Fruit fly (Drosophila melanogaster) whole organism, embryonic: ENCODE data around the gene CG14630.

Experiments used
- Abd-B ChIP-seq: fragments of 200-800 bp; sonication (Bioruptor generic); optimal IDR thresholded peaks from 2 replicates; lab custom pipeline; 2018; ENCODE audit warnings: missing biosample characterization, mild to moderate bottlenecking, missing genetic modification characterization, moderate library complexity
- Atf-2 ChIP-seq: fragments of 200-800 bp; sonication (Bioruptor generic); optimal IDR thresholded peaks from 2 replicates; lab custom pipeline; 2016; ENCODE audit warnings: missing biosample characterization, missing genetic modification characterization
- Awh ChIP-seq: fragments of 200-800 bp; sonication (Bioruptor generic); IDR thresholded peaks from 2 replicates; pipeline ENCODE4, ENCODE4 v1.3.6; 2022; ENCODE audit warnings: missing biosample characterization, missing genetic modification characterization
- Bgb ChIP-seq: fragments of 200-800 bp; sonication (Bioruptor generic); IDR thresholded peaks from 2 replicates; pipeline ENCODE4 v1.3.6; 2022; ENCODE audit warnings: missing biosample characterization, missing genetic modification characterization; ENCODE audit not compliant: partially characterized antibody
- CG10431 ChIP-seq: fragments of 200-800 bp; sonication (Bioruptor generic); optimal IDR thresholded peaks from 3 replicates; lab custom pipeline; 2018; ENCODE audit warnings: missing biosample characterization, mild to moderate bottlenecking, missing genetic modification characterization
- CG11093 ChIP-seq: fragments of 200-800 bp; sonication (Bioruptor generic); IDR thresholded peaks from 3 replicates; pipeline ENCODE4 v1.3.6; 2022; ENCODE audit warnings: missing biosample characterization, missing genetic modification characterization
- CG11247 ChIP-seq: fragments of 200-800 bp; sonication (Bioruptor generic); IDR thresholded peaks from 2 replicates; pipeline ENCODE4 v1.3.6; 2022; ENCODE audit warnings: missing biosample characterization, missing genetic modification characterization
- CG11560 ChIP-seq: fragments of 200-800 bp; sonication (Bioruptor generic); IDR thresholded peaks from 3 replicates; pipeline ENCODE4 v1.3.6; 2022; ENCODE audit warnings: missing biosample characterization, missing genetic modification characterization
- CG12299 ChIP-seq: fragments of 200-800 bp; sonication (Bioruptor generic); optimal IDR thresholded peaks from 2 replicates; lab custom pipeline; 2018; ENCODE audit warnings: missing biosample characterization, mild to moderate bottlenecking, missing genetic modification characterization
- CG1233 ChIP-seq: fragments of 200-800 bp; sonication (Bioruptor generic); optimal IDR thresholded peaks from 4 replicates; lab custom pipeline; 2018; ENCODE audit warnings: missing biosample characterization, mild to moderate bottlenecking, missing genetic modification characterization
- CG12659 ChIP-seq: fragments of 200-800 bp; sonication (Bioruptor generic); optimal IDR thresholded peaks from 3 replicates; lab custom pipeline; 2017; ENCODE audit warnings: mild to moderate bottlenecking, missing biosample characterization, missing genetic modification reagents, missing genetic modification characterization
- CG12744 ChIP-seq: fragments of 200-800 bp; sonication (Bioruptor generic); optimal IDR thresholded peaks from 2 replicates; lab custom pipeline; 2016; ENCODE audit warnings: missing biosample characterization, missing genetic modification characterization
- CG15601 ChIP-seq: fragments of 200-800 bp; sonication (Bioruptor generic); optimal IDR thresholded peaks from 3 replicates; lab custom pipeline; 2019; ENCODE audit warnings: missing biosample characterization, mild to moderate bottlenecking, missing genetic modification characterization, moderate library complexity
- CG17186 ChIP-seq: fragments of 200-800 bp; sonication (Bioruptor generic); optimal IDR thresholded peaks from 3 replicates; lab custom pipeline; 2017; ENCODE audit warnings: missing biosample characterization, missing genetic modification reagents, missing genetic modification characterization
- CG18764 ChIP-seq: fragments of 200-800 bp; sonication (Bioruptor generic); optimal IDR thresholded peaks from 3 replicates; lab custom pipeline; 2016; ENCODE audit warnings: missing biosample characterization, missing genetic modification characterization
- CG2678 ChIP-seq: fragments of 200-800 bp; sonication (Bioruptor generic); optimal IDR thresholded peaks from 3 replicates; lab custom pipeline; 2019; ENCODE audit warnings: missing biosample characterization, mild to moderate bottlenecking, missing genetic modification characterization, moderate library complexity
- CG2875 ChIP-seq: fragments of 200-800 bp; sonication (Bioruptor generic); optimal IDR thresholded peaks from 2 replicates; lab custom pipeline; 2017; ENCODE audit warnings: missing biosample characterization, mild to moderate bottlenecking, missing genetic modification characterization, missing genetic modification reagents
- CG30020 ChIP-seq: fragments of 200-800 bp; optimal IDR thresholded peaks from 2 replicates; lab custom pipeline; 2019; ENCODE audit warnings: missing biosample characterization, mild to moderate bottlenecking, missing genetic modification characterization, moderate library complexity
- CG30403 ChIP-seq: fragments of 200-800 bp; sonication (Bioruptor generic); optimal IDR thresholded peaks from 3 replicates; lab custom pipeline; 2016; ENCODE audit warnings: missing biosample characterization, missing genetic modification characterization
- CG31388 ChIP-seq: fragments of 200-800 bp; sonication (Bioruptor generic); optimal IDR thresholded peaks from 2 replicates; lab custom pipeline; 2016; ENCODE audit warnings: missing biosample characterization, missing genetic modification characterization
- CG3281 ChIP-seq: fragments of 200-800 bp; sonication (Bioruptor generic); optimal IDR thresholded peaks from 3 replicates; lab custom pipeline; 2017; ENCODE audit warnings: missing biosample characterization, mild to moderate bottlenecking, missing genetic modification characterization
- CG4360 ChIP-seq: fragments of 200-800 bp; sonication (Bioruptor generic); IDR thresholded peaks from 2 replicates; pipeline ENCODE4 v1.3.6; 2022; ENCODE audit warnings: missing biosample characterization, missing genetic modification characterization
- CG7271 ChIP-seq: fragments of 200-800 bp; sonication (Bioruptor generic); optimal IDR thresholded peaks from 2 replicates; lab custom pipeline; 2018; ENCODE audit warnings: missing biosample characterization, mild to moderate bottlenecking, missing genetic modification characterization, moderate library complexity
- CG8089 ChIP-seq: fragments of 200-800 bp; sonication (Bioruptor generic); optimal IDR thresholded peaks from 3 replicates; lab custom pipeline; 2016; ENCODE audit warnings: missing biosample characterization, missing genetic modification characterization
- CG9609 ChIP-seq: fragments of 200-800 bp; sonication (Bioruptor generic); optimal IDR thresholded peaks from 3 replicates; lab custom pipeline; 2016; ENCODE audit warnings: missing biosample characterization, missing genetic modification characterization
- Dek ChIP-seq: fragments of 200-800 bp; sonication (Bioruptor generic); optimal IDR thresholded peaks from 3 replicates; lab custom pipeline; 2019; ENCODE audit warnings: missing biosample characterization, mild to moderate bottlenecking, missing genetic modification characterization, moderate library complexity
- Dll ChIP-seq: fragments of 200-800 bp; sonication (Bioruptor generic); IDR thresholded peaks from 4 replicates; pipeline ENCODE4 v1.3.6; 2022; ENCODE audit warnings: missing biosample characterization, missing genetic modification characterization; ENCODE audit not compliant: partially characterized antibody
- Dp ChIP-seq: fragments of 200-800 bp; sonication (Bioruptor generic); optimal IDR thresholded peaks from 2 replicates; lab custom pipeline; 2018; ENCODE audit warnings: missing biosample characterization, mild to moderate bottlenecking, missing genetic modification characterization, moderate library complexity
- E2f2 ChIP-seq: fragments of 200-800 bp; sonication (Bioruptor generic); IDR thresholded peaks from 2 replicates; pipeline ENCODE4 v1.3.6; 2022; ENCODE audit warnings: missing biosample characterization, missing genetic modification characterization
- ERR ChIP-seq: fragments of 200-800 bp; sonication (Bioruptor generic); optimal IDR thresholded peaks from 2 replicates; lab custom pipeline; 2016; ENCODE audit warnings: missing biosample characterization, missing genetic modification characterization
- MESR4 ChIP-seq: fragments of 200-800 bp; sonication (Bioruptor generic); optimal IDR thresholded peaks from 2 replicates; lab custom pipeline; 2018; ENCODE audit warnings: missing biosample characterization, mild to moderate bottlenecking, missing genetic modification characterization, moderate library complexity
- MTF-1 ChIP-seq: fragments of 200-800 bp; sonication (Bioruptor generic); optimal IDR thresholded peaks from 2 replicates; lab custom pipeline; 2018; ENCODE audit warnings: missing biosample characterization, mild to moderate bottlenecking, missing genetic modification characterization, borderline replicate concordance
- Mrtf ChIP-seq: fragments of 200-800 bp; sonication (Bioruptor generic); IDR thresholded peaks from 3 replicates; pipeline ENCODE4 v1.3.6; 2022; ENCODE audit warnings: missing biosample characterization, missing genetic modification characterization
- NK7.1 ChIP-seq: fragments of 200-800 bp; sonication (Bioruptor generic); optimal IDR thresholded peaks from 3 replicates; lab custom pipeline; 2016; ENCODE audit warnings: missing biosample characterization, missing genetic modification characterization
- Pdp1 ChIP-seq, 2 experiments: fragments of 200-800 bp; sonication (Bioruptor generic); optimal IDR thresholded peaks; 3 replicates each; lab custom pipeline; 2016; ENCODE audit warnings: missing biosample characterization in 2 of 2, missing genetic modification characterization in 2 of 2, mild to moderate bottlenecking in 1 of 2, moderate library complexity in 1 of 2
- Spps ChIP-seq: fragments of 200-800 bp; sonication (Bioruptor generic); optimal IDR thresholded peaks from 2 replicates; lab custom pipeline; 2018; ENCODE audit warnings: missing biosample characterization, mild to moderate bottlenecking, missing genetic modification characterization
- TFAM ChIP-seq: fragments of 200-800 bp; sonication (Bioruptor generic); optimal IDR thresholded peaks from 2 replicates; lab custom pipeline; 2017; ENCODE audit warnings: missing biosample characterization, missing genetic modification characterization, inconsistent platforms
- cato ChIP-seq: fragments of 200-800 bp; sonication (Bioruptor generic); optimal IDR thresholded peaks from 2 replicates; lab custom pipeline; 2016; ENCODE audit warnings: missing biosample characterization, missing genetic modification characterization, borderline replicate concordance
- ci ChIP-seq: fragments of 200-800 bp; sonication (Bioruptor generic); IDR thresholded peaks from 3 replicates; pipeline ENCODE4 v1.3.6; 2022; ENCODE audit warnings: missing biosample characterization, missing genetic modification characterization
- dimm ChIP-seq: fragments of 200-800 bp; sonication (Bioruptor generic); IDR thresholded peaks from 2 replicates; pipeline ENCODE4 v1.3.6; 2022; ENCODE audit warnings: missing biosample characterization, missing genetic modification characterization
- exex ChIP-seq: fragments of 200-800 bp; sonication (Bioruptor generic); optimal IDR thresholded peaks from 4 replicates; lab custom pipeline; 2018; ENCODE audit warnings: missing biosample characterization, mild to moderate bottlenecking, missing genetic modification characterization, moderate library complexity
- fu2 ChIP-seq: fragments of 200-800 bp; sonication (Bioruptor generic); optimal IDR thresholded peaks from 2 replicates; lab custom pipeline; 2016; ENCODE audit warnings: missing biosample characterization, missing genetic modification characterization
- hkb ChIP-seq, 2 experiments: fragments of 200-800 bp in 1 of 2; fragments of >200 bp in 1 of 2; sonication (Bioruptor generic) in 1 of 2; IDR thresholded peaks in 1 of 2; optimal IDR thresholded peaks in 1 of 2; 2 replicates each; pipeline versions ENCODE4 v1.3.6 to Lab custom; 2017 to 2022; ENCODE audit warnings: missing biosample characterization in 1 of 2, missing genetic modification characterization in 1 of 2
- mirr ChIP-seq: fragments of 200-800 bp; sonication (Bioruptor generic); optimal IDR thresholded peaks from 3 replicates; lab custom pipeline; 2018; ENCODE audit warnings: missing biosample characterization, mild to moderate bottlenecking, missing genetic modification characterization
- nau ChIP-seq: fragments of 200-800 bp; sonication (Bioruptor generic); optimal IDR thresholded peaks from 3 replicates; lab custom pipeline; 2017; ENCODE audit warnings: missing biosample characterization, mild to moderate bottlenecking, missing genetic modification characterization, missing genetic modification reagents
- p53 ChIP-seq: fragments of 200-800 bp; sonication (Bioruptor generic); optimal IDR thresholded peaks from 2 replicates; lab custom pipeline; 2016; ENCODE audit warnings: missing biosample characterization, missing genetic modification characterization
- sna ChIP-seq: fragments of 200-800 bp; sonication (Bioruptor generic); IDR thresholded peaks from 2 replicates; pipeline ENCODE4 v1.3.6; 2022; ENCODE audit warnings: missing biosample characterization, missing genetic modification characterization; ENCODE audit not compliant: partially characterized antibody
- stwl ChIP-seq: fragments of 200-800 bp; sonication (Bioruptor generic); optimal IDR thresholded peaks from 3 replicates; lab custom pipeline; 2018; ENCODE audit warnings: missing biosample characterization, mild to moderate bottlenecking, missing genetic modification characterization, moderate library complexity
- tna ChIP-seq: fragments of 200-800 bp; sonication (Bioruptor generic); IDR thresholded peaks from 2 replicates; pipeline ENCODE4 v1.3.6; 2022; ENCODE audit warnings: missing biosample characterization, missing genetic modification characterization; ENCODE audit not compliant: partially characterized antibody
- vvl ChIP-seq: fragments of 200-800 bp; sonication (Bioruptor generic); IDR thresholded peaks from 2 replicates; pipeline ENCODE4 v1.3.6; 2022; ENCODE audit warnings: missing biosample characterization, missing genetic modification characterization

The CG14630 gene

DNA sequence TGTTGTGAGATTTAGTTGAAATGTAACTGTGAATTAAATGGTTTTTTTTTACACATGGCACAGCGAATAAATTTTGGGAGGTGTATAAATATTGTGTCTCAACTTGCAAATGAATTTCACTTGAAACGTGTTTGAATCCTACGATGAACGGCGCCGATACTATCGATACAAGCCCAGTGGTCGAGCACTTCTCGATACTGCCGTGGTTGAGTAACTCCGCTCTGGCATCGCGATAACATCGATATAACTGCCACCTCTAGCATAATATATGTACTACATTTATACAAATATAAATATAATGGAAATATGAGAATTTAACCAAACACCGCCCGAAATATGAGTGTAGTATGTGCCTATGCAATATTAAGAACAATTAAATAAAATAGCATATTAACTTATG lies 1.8 kb downstream of the CG14630 start (continued):
- no peak for TF ChIP-seq CG18764 (GFP tag; lab: Kevin White, UChicago)
- no peak for TF ChIP-seq dimm (GFP tag; lab: Robert Waterston, UW)
- peak; percentile 99 for TF ChIP-seq Bgb (GFP tag; lab: Robert Waterston, UW)
- no peak for TF ChIP-seq CG3281 (GFP tag; lab: Kevin White, UChicago)
- no peak for TF ChIP-seq Spps
- TF ChIP-seq CG17186 (GFP tag; lab: Kevin White, UChicago), result peak; percentile 44
- no peak for TF ChIP-seq CG15601 (tag; lab: Kevin White, UChicago)
- peak; percentile 94 for TF ChIP-seq sna (GFP tag; lab: Robert Waterston, UW)
- TF ChIP-seq cato (GFP tag; lab: Kevin White, UChicago), result no peak
- TF ChIP-seq Dll (GFP tag; lab: Robert Waterston, UW), result peak; percentile 94
- peak; percentile 52 for TF ChIP-seq stwl (tag; lab: Kevin White, UChicago)
- TF ChIP-seq ci, result 0 out of 3 replicates have a peak, but pooled peaks have one; percentile 27
- TF ChIP-seq TFAM (GFP tag; lab: Kevin White, UChicago), result no peak
- peak; percentile 4 for TF ChIP-seq CG30403 (GFP tag; lab: Kevin White, UChicago)
- TF ChIP-seq CG30020 (tag; lab: Kevin White, UChicago), result peak; percentile 5
- TF ChIP-seq CG12299 (tag; lab: Kevin White, UChicago), result no peak
- no peak for TF ChIP-seq MTF-1 (GFP tag; lab: Kevin White, UChicago)
- TF ChIP-seq CG2875 (GFP tag; lab: Kevin White, UChicago), result no peak
- TF ChIP-seq Awh (GFP tag; lab: Robert Waterston, UW), result no peak
- peak; percentile 20 to 60 for TF ChIP-seq Pdp1 (GFP tag; optimal IDR thresholded peaks at IDR 0.05; lab: Kevin White, UChicago)
- no peak for TF ChIP-seq mirr
- TF ChIP-seq Atf-2 (GFP tag; lab: Kevin White, UChicago), result no peak
- TF ChIP-seq NK7.1 (GFP tag; lab: Kevin White, UChicago), result no peak
- no peak for TF ChIP-seq CG31388 (GFP tag; lab: Kevin White, UChicago)
- no peak for TF ChIP-seq CG4360 (GFP tag; lab: Robert Waterston, UW)
- no peak for TF ChIP-seq CG2678
- no peak for TF ChIP-seq p53 (GFP tag; lab: Kevin White, UChicago)
- TF ChIP-seq fu2 (GFP tag; lab: Kevin White, UChicago), result no peak
- TF ChIP-seq CG12659, result peak; percentile 30
- no peak for TF ChIP-seq Dek
- TF ChIP-seq CG11247 (GFP tag; lab: Robert Waterston, UW), result no peak
- TF ChIP-seq vvl (GFP tag; lab: Robert Waterston, UW), result peak; percentile 62
- TF ChIP-seq CG11093 (GFP tag; lab: Robert Waterston, UW), result no peak
- TF ChIP-seq CG1233 (GFP tag; lab: Kevin White, UChicago), result no peak
- TF ChIP-seq hkb (optimal IDR thresholded peaks at IDR 0.05; lab: Kevin White, UChicago), result no peak
- no peak for TF ChIP-seq hkb (GFP tag; IDR thresholded peaks at IDR 0.05; lab: Robert Waterston, UW)
- TF ChIP-seq CG12744 (GFP tag; lab: Kevin White, UChicago), result no peak
- peak; percentile 94 for TF ChIP-seq E2f2
- TF ChIP-seq Abd-B, result no peak
- TF ChIP-seq CG8089 (GFP tag; lab: Kevin White, UChicago), result no peak
- TF ChIP-seq MESR4 (GFP tag; lab: Kevin White, UChicago), result peak; percentile 31
- TF ChIP-seq nau (GFP tag; lab: Kevin White, UChicago), result no peak
- no peak for TF ChIP-seq CG7271 (tag; lab: Kevin White, UChicago)
- TF ChIP-seq CG9609 (GFP tag; lab: Kevin White, UChicago), result no peak
- TF ChIP-seq Mrtf (GFP tag; lab: Robert Waterston, UW), result no peak
- no peak for TF ChIP-seq CG11560
- peak; percentile 89 for TF ChIP-seq Dp
- no peak for TF ChIP-seq ERR (GFP tag; lab: Kevin White, UChicago)
- no peak for TF ChIP-seq CG10431
- no peak for TF ChIP-seq exex (tag; lab: Kevin White, UChicago)
- peak; percentile 97 for TF ChIP-seq tna (GFP tag; lab: Robert Waterston, UW)
